Fruit fly (Drosophila melanogaster) whole organism, adult: ENCODE data around the gene Eip63E.

Experiments
- CG11617 ChIP-seq: fragments of 200-800 bp; sonication (Bioruptor generic); optimal IDR thresholded peaks from 2 replicates; lab custom pipeline; 2017; ENCODE audit warnings: mild to moderate bottlenecking, missing biosample characterization, missing genetic modification reagents, missing genetic modification characterization
- CG12768 ChIP-seq: fragments of 200-800 bp; sonication (Bioruptor generic); optimal IDR thresholded peaks from 2 replicates; lab custom pipeline; 2017; ENCODE audit warnings: missing biosample characterization, missing genetic modification characterization, mild to moderate bottlenecking, moderate library complexity, missing genetic modification reagents
- CG14711 ChIP-seq: fragments of 200-800 bp; sonication (Bioruptor generic); optimal IDR thresholded peaks from 2 replicates; lab custom pipeline; 2018; ENCODE audit warnings: missing biosample characterization, mild to moderate bottlenecking, missing genetic modification characterization, moderate library complexity
- CG1620 ChIP-seq: fragments of 200-800 bp; sonication (Bioruptor generic); optimal IDR thresholded peaks from 2 replicates; lab custom pipeline; 2016; ENCODE audit warnings: missing biosample characterization, missing genetic modification characterization
- CG33017 ChIP-seq: fragments of 200-800 bp; sonication (Bioruptor generic); optimal IDR thresholded peaks from 2 replicates; lab custom pipeline; 2018; ENCODE audit warnings: missing biosample characterization, mild to moderate bottlenecking, missing genetic modification characterization, moderate library complexity
- CG5204 ChIP-seq: fragments of 200-800 bp; sonication (Bioruptor generic); optimal IDR thresholded peaks from 2 replicates; lab custom pipeline; 2016; ENCODE audit warnings: missing biosample characterization, missing genetic modification characterization
- CG7045 ChIP-seq: fragments of 200-800 bp; sonication (Bioruptor generic); optimal IDR thresholded peaks from 2 replicates; lab custom pipeline; 2017; ENCODE audit warnings: missing biosample characterization, mild to moderate bottlenecking, missing genetic modification characterization
- CG7101 ChIP-seq: fragments of 200-800 bp; sonication (Bioruptor generic); optimal IDR thresholded peaks from 2 replicates; lab custom pipeline; 2018; ENCODE audit warnings: missing biosample characterization, mild to moderate bottlenecking, missing genetic modification characterization, moderate library complexity
- Clk ChIP-seq: fragments of 200-800 bp; sonication (Bioruptor generic); optimal IDR thresholded peaks from 2 replicates; lab custom pipeline; 2017; ENCODE audit warnings: missing biosample characterization, missing genetic modification characterization
- Crg-1 ChIP-seq: fragments of 200-800 bp; sonication (Bioruptor generic); optimal IDR thresholded peaks from 2 replicates; lab custom pipeline; 2016; ENCODE audit warnings: missing biosample characterization, missing genetic modification characterization
- Hr96 ChIP-seq: fragments of 200-800 bp; sonication (Bioruptor generic); optimal IDR thresholded peaks from 2 replicates; lab custom pipeline; 2016; ENCODE audit warnings: missing biosample characterization, missing genetic modification characterization
- Mnt ChIP-seq: fragments of 200-800 bp; sonication (Bioruptor generic); optimal IDR thresholded peaks from 2 replicates; lab custom pipeline; 2016; ENCODE audit warnings: missing biosample characterization, mild to moderate bottlenecking, missing genetic modification characterization
- bab1 ChIP-seq: fragments of 200-800 bp; sonication (Bioruptor generic); optimal IDR thresholded peaks from 3 replicates; lab custom pipeline; 2019; ENCODE audit warnings: missing biosample characterization, mild to moderate bottlenecking, missing genetic modification characterization, moderate library complexity
- cic ChIP-seq: fragments of 200-800 bp; sonication (Bioruptor generic); optimal IDR thresholded peaks from 2 replicates; lab custom pipeline; 2017; ENCODE audit warnings: missing biosample characterization, mild to moderate bottlenecking, missing genetic modification characterization, moderate library complexity
- cnc ChIP-seq, 2 experiments: fragments of >200 bp; optimal IDR thresholded peaks; 2 replicates each; lab custom pipeline; 2017
- kay ChIP-seq: fragments of 200-800 bp; sonication (Bioruptor generic); peaks from one replicate; lab custom pipeline; 2016; ENCODE audit warnings: missing biosample characterization, missing genetic modification characterization, borderline replicate concordance
- ovo ChIP-seq: fragments of 200-800 bp; sonication (Bioruptor generic); optimal IDR thresholded peaks from 2 replicates; lab custom pipeline; 2016; ENCODE audit warnings: missing biosample characterization, missing genetic modification characterization
- pad ChIP-seq: fragments of 200-800 bp; sonication (Bioruptor generic); optimal IDR thresholded peaks from 3 replicates; lab custom pipeline; 2017; ENCODE audit warnings: missing biosample characterization, missing genetic modification characterization, mild to moderate bottlenecking, moderate library complexity, missing genetic modification reagents
- tj ChIP-seq: fragments of 200-800 bp; sonication (Bioruptor generic); optimal IDR thresholded peaks from 3 replicates; lab custom pipeline; 2017; ENCODE audit warnings: missing biosample characterization, mild to moderate bottlenecking, missing genetic modification characterization, moderate library complexity
- toe ChIP-seq: fragments of 200-800 bp; sonication (Bioruptor generic); optimal IDR thresholded peaks from 2 replicates; lab custom pipeline; 2016; ENCODE audit warnings: missing biosample characterization, missing genetic modification characterization

Eip63E gene

DNA sequence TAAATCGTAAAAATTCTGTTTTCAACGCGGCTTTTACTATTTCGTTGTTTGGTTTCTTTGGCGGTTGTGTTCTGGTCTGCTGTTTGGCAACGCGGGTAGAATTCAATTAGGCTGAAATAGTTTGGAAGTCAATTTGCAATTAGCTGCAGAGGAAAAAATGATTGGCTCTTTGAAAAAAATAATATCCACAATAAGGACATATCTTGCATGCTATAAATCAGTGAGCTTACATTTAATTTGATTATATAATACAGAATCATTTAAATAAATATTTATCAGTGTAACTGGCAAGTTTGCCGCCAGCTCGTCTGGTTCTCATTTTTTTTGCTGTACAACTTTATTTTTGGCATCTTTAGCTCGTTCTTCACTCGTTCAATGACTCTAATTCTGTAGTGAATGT, 42.6 kb downstream of the Eip63E start:
- TF ChIP-seq pad (GFP tag; lab: Kevin White, UChicago) (no peak), CG14711 (no peak), CG33017 (tag; lab: Kevin White, UChicago) (no peak), CG5204 (GFP tag; lab: Kevin White, UChicago) (no peak), bab1 (no peak), toe (GFP tag; lab: Kevin White, UChicago) (no peak), CG11617 (no peak), CG7045 (GFP tag; lab: Kevin White, UChicago) (no peak), Mnt (GFP tag; lab: Kevin White, UChicago) (no peak), tj (no peak), CG12768 (GFP tag; lab: Kevin White, UChicago) (no peak), cnc (optimal IDR thresholded peaks at IDR 0.05; lab: Kevin White, UChicago) (no peak)

- TF ChIP-seq CG7045 (GFP tag; lab: Kevin White, UChicago) (no peak), tj (no peak), CG14711 (no peak), cnc (optimal IDR thresholded peaks at IDR 0.05; lab: Kevin White, UChicago) (no peak), Mnt (GFP tag; lab: Kevin White, UChicago) (no peak), CG11617 (no peak), bab1 (no peak), Crg-1 (no peak), kay (GFP tag; lab: Kevin White, UChicago) (no peak), CG33017 (tag; lab: Kevin White, UChicago) (no peak), CG12768 (GFP tag; lab: Kevin White, UChicago) (no peak), CG7101 (no peak), pad (GFP tag; lab: Kevin White, UChicago) (no peak), CG1620 (GFP tag; lab: Kevin White, UChicago) (no peak), CG5204 (GFP tag; lab: Kevin White, UChicago) (no peak), ovo (GFP tag; lab: Kevin White, UChicago) (no peak), Clk (GFP tag; lab: Kevin White, UChicago) (no peak), toe (GFP tag; lab: Kevin White, UChicago) (no peak), cic (GFP tag; lab: Kevin White, UChicago) (no peak)
These were observed 45.0 kb downstream of the Eip63E start for dm6 chr3L:3560568-3560967.

- TF ChIP-seq toe (GFP tag; lab: Kevin White, UChicago) (no peak), CG7045 (GFP tag; lab: Kevin White, UChicago) (no peak), Clk (GFP tag; lab: Kevin White, UChicago) (no peak), cnc (optimal IDR thresholded peaks at IDR 0.05; lab: Kevin White, UChicago) (no peak), Mnt (GFP tag; lab: Kevin White, UChicago) (no peak), CG11617 (no peak), tj (no peak), Crg-1 (no peak), CG7101 (no peak), bab1 (no peak), kay (GFP tag; lab: Kevin White, UChicago) (no peak)
These were observed 51.4 kb downstream of the Eip63E start for dm6 chr3L:3566751-3567499.

- TF ChIP-seq CG12768 (GFP tag; lab: Kevin White, UChicago) = no peak
- TF ChIP-seq cic (GFP tag; lab: Kevin White, UChicago) = no peak
- TF ChIP-seq CG5204 (GFP tag; lab: Kevin White, UChicago) = no peak
- no peak for TF ChIP-seq CG14711
- no peak for TF ChIP-seq CG33017 (tag; lab: Kevin White, UChicago)
- TF ChIP-seq pad (GFP tag; lab: Kevin White, UChicago) = no peak
- TF ChIP-seq toe (GFP tag; lab: Kevin White, UChicago) = no peak
- no peak for TF ChIP-seq CG7101
- no peak for TF ChIP-seq cnc (optimal IDR thresholded peaks at IDR 0.05; lab: Kevin White, UChicago)
- no peak for TF ChIP-seq Crg-1
- no peak for TF ChIP-seq bab1
- TF ChIP-seq kay (GFP tag; lab: Kevin White, UChicago) = no peak
- no peak for TF ChIP-seq Mnt (GFP tag; lab: Kevin White, UChicago)
- no peak for TF ChIP-seq CG1620 (GFP tag; lab: Kevin White, UChicago)
- no peak for TF ChIP-seq CG7045 (GFP tag; lab: Kevin White, UChicago)
- TF ChIP-seq tj = no peak
These were observed 53.6 kb downstream of the Eip63E start for dm6 chr3L:3569109-3569508.

- TF ChIP-seq Clk (GFP tag; lab: Kevin White, UChicago) (no peak), CG1620 (GFP tag; lab: Kevin White, UChicago) (no peak), Hr96 (GFP tag; lab: Kevin White, UChicago) (no peak), ovo (GFP tag; lab: Kevin White, UChicago) (no peak), Crg-1 (no peak), CG14711 (no peak), CG11617 (no peak), tj (no peak), cic (GFP tag; lab: Kevin White, UChicago) (no peak), CG7101 (no peak), cnc (optimal IDR thresholded peaks at IDR 0.05; lab: Kevin White, UChicago) (no peak), CG33017 (tag; lab: Kevin White, UChicago) (no peak), kay (GFP tag; lab: Kevin White, UChicago) (no peak), pad (GFP tag; lab: Kevin White, UChicago) (no peak), Mnt (GFP tag; lab: Kevin White, UChicago) (no peak)
These were observed 55.1 kb downstream of the Eip63E start for dm6 chr3L:3570617-3571016.

- TF ChIP-seq pad (GFP tag; lab: Kevin White, UChicago) (no peak), bab1 (no peak)
These were observed 78.0 kb downstream of the Eip63E start for dm6 chr3L:3593558-3593957.
